Worm (Caenorhabditis elegans): ENCODE measurements around the gene nrps-1.

nrps-1 gene

DNA sequence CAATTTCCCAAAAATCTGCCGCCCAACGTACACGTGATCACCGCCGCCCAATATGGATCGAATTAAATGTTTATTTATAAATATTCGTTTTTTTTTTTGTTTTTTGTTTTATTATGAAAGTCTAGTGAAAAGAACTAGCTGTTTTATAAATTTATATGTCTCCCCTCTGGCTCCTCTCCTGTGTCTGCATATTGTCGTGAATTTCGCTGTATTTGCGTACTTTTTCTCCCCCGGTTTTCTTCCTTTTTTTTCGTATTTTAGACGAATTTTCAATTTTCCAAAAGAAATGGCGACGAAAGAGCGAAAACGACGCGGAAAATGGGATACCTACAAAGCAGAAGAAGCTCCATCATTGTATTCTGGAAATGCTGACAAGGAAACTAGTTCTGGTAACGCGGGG, 8.1 kb upstream of the nrps-1 start, which contains the start of gene xpb-1:
xpb-1 (plus strand) TSS at position 262 of the 400 bp plus-strand sequence.
- no peak for TF ChIP-seq lsy-2 (tag; optimal IDR thresholded peaks at IDR 0.05)
- no peak for TF ChIP-seq nhr-237 (tag; optimal IDR thresholded peaks at IDR 0.05)
- TF ChIP-seq unc-39 (tag; optimal IDR thresholded peaks at IDR 0.05) = no peak
- no peak for TF ChIP-seq nhr-28 (tag; optimal IDR thresholded peaks at IDR 0.05)
- TF ChIP-seq cnd-1 (tag; optimal IDR thresholded peaks at IDR 0.05) = no peak
- no peak for TF ChIP-seq lin-32 (GFP tag; optimal IDR thresholded peaks at IDR 0.05)
- TF ChIP-seq nhr-76 (tag; optimal IDR thresholded peaks at IDR 0.05) = no peak
- TF ChIP-seq snpc-4 (tag; optimal IDR thresholded peaks at IDR 0.05) = no peak
- no peak for TF ChIP-seq mab-5 (tag; optimal IDR thresholded peaks at IDR 0.05)
- TF ChIP-seq ham-2 (GFP tag; optimal IDR thresholded peaks at IDR 0.05) = no peak
- TF ChIP-seq elt-3 (tag; optimal IDR thresholded peaks at IDR 0.05) = no peak
- no peak for TF ChIP-seq M03D4.4 (tag; optimal IDR thresholded peaks at IDR 0.05)
- TF ChIP-seq ceh-39 (tag; optimal IDR thresholded peaks at IDR 0.05) = no peak
- no peak for TF ChIP-seq sptf-1 (tag; optimal IDR thresholded peaks at IDR 0.05)
- TF ChIP-seq mep-1 (tag; optimal IDR thresholded peaks at IDR 0.05) = no peak
- TF ChIP-seq sem-2 (GFP tag; optimal IDR thresholded peaks at IDR 0.05) = no peak
- TF ChIP-seq drap-1 (GFP tag; optimal IDR thresholded peaks at IDR 0.05) = no peak
- TF ChIP-seq zip-8 (tag; optimal IDR thresholded peaks at IDR 0.05) = no peak
- no peak for TF ChIP-seq unc-120 (tag; optimal IDR thresholded peaks at IDR 0.05; ENCODE audit: poor library complexity, severe bottlenecking)
- TF ChIP-seq ceh-83 (GFP tag; optimal IDR thresholded peaks at IDR 0.05) = no peak

- TF ChIP-seq ceh-83 (GFP tag; optimal IDR thresholded peaks at IDR 0.05) (no peak), ceh-43 (GFP tag; optimal IDR thresholded peaks at IDR 0.05) (no peak), blmp-1 (tag; optimal IDR thresholded peaks at IDR 0.05) (no peak), mep-1 (tag; optimal IDR thresholded peaks at IDR 0.05) (no peak), sem-2 (GFP tag; optimal IDR thresholded peaks at IDR 0.05) (no peak), nhr-76 (tag; optimal IDR thresholded peaks at IDR 0.05) (no peak), bed-3 (GFP tag; optimal IDR thresholded peaks at IDR 0.05) (no peak), nhr-12 (tag; optimal IDR thresholded peaks at IDR 0.05) (no peak), lin-13 (tag; optimal IDR thresholded peaks at IDR 0.05) (no peak), tbx-8 (GFP tag; optimal IDR thresholded peaks at IDR 0.05) (no peak), unc-39 (tag; optimal IDR thresholded peaks at IDR 0.05) (no peak), ztf-11 (tag; optimal IDR thresholded peaks at IDR 0.05) (no peak), mab-5 (tag; optimal IDR thresholded peaks at IDR 0.05) (no peak)
Measured at ce11 chrIII:11535453-11535852, 979 bp downstream of the nrps-1 start.

- no peak for TF ChIP-seq mab-5 (tag; optimal IDR thresholded peaks at IDR 0.05)
- no peak for TF ChIP-seq flh-1 (GFP tag; optimal IDR thresholded peaks at IDR 0.05)
- no peak for TF ChIP-seq unc-62 (GFP tag; optimal IDR thresholded peaks at IDR 0.05)
- no peak for TF ChIP-seq unc-120 (tag; optimal IDR thresholded peaks at IDR 0.05; ENCODE audit: poor library complexity, severe bottlenecking)
- TF ChIP-seq pha-4 (tag; optimal IDR thresholded peaks at IDR 0.05) = no peak
- TF ChIP-seq unc-39 (tag; optimal IDR thresholded peaks at IDR 0.05) = no peak
- no peak for TF ChIP-seq hlh-1 (tag; optimal IDR thresholded peaks at IDR 0.05)
- no peak for TF ChIP-seq lin-13 (tag; optimal IDR thresholded peaks at IDR 0.05)
- TF ChIP-seq ceh-83 (GFP tag; optimal IDR thresholded peaks at IDR 0.05) = no peak
- no peak for TF ChIP-seq M03D4.4 (tag; optimal IDR thresholded peaks at IDR 0.05)
- no peak for TF ChIP-seq ham-2 (GFP tag; optimal IDR thresholded peaks at IDR 0.05)
- no peak for TF ChIP-seq nhr-237 (tag; optimal IDR thresholded peaks at IDR 0.05)
- TF ChIP-seq mep-1 (tag; optimal IDR thresholded peaks at IDR 0.05) = no peak
- no peak for TF ChIP-seq mls-2 (tag; optimal IDR thresholded peaks at IDR 0.05)
- no peak for TF ChIP-seq nhr-2 (tag; optimal IDR thresholded peaks at IDR 0.05)
- no peak for TF ChIP-seq zip-8 (tag; optimal IDR thresholded peaks at IDR 0.05)
- TF ChIP-seq ceh-39 (tag; optimal IDR thresholded peaks at IDR 0.05) = no peak
- no peak for TF ChIP-seq lsy-2 (tag; optimal IDR thresholded peaks at IDR 0.05)
- no peak for TF ChIP-seq sem-2 (GFP tag; optimal IDR thresholded peaks at IDR 0.05)
Measured at ce11 chrIII:11544947-11545346, 10.5 kb downstream of the nrps-1 start.

DNA sequence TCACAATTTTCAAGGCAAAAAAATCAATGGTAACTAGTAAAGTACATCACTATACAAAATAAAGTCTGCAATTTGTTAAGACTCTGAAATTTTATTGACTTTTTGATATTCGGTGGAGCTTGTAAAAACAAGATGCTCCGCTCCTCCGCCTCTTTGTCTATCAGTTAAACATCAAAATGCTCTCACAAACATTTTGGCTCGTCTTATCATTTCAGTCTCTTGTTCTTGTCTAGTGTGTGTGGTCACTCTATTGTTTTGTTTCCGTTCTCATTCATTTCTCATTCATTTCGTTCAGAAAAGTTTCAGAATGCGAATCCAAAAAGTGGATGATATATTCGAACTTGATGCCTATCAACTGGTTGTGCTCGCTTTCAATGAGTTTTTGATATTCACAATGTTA, 13.6 kb downstream of the nrps-1 start, which contains the start of gene Y66D12A.13:
Y66D12A.13 (plus strand) TSS at position 301 of the 400 bp plus-strand sequence.
- TF ChIP-seq nhr-2 (tag; optimal IDR thresholded peaks at IDR 0.05) = no peak

DNA sequence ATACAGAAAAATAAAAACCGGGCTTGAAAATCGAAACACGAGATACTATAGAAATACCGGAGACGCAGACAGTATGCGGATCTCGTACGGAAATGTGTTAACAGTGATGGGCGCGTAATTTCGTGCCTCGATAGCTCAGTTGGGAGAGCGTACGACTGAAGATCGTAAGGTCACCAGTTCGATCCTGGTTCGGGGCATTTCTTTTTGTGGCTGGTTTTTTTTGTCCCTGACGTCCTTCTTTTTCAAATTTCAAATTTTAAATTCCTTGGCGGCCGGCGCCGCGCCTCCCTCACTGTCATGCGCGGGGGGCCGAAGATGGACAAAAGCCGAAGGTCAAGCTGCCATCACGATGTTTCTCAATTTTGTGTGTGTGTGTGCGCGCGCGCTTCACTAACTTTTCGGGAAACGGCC, 20.2 kb downstream of the nrps-1 start:
- no peak for TF ChIP-seq lin-32 (GFP tag; optimal IDR thresholded peaks at IDR 0.05)
- no peak for TF ChIP-seq ztf-11 (tag; optimal IDR thresholded peaks at IDR 0.05)
- no peak for TF ChIP-seq ceh-83 (GFP tag; optimal IDR thresholded peaks at IDR 0.05)

All from whole organism, mixed stage, embryonic.